Worm (Caenorhabditis elegans) whole organism, L1 larva: ENCODE results near the gene F21C10.7.

Experiments
- C16A3.4 ChIP-seq: fragments of 150-350 bp; optimal IDR thresholded peaks from 2 replicates; lab custom pipeline; 2014; ENCODE audit warnings: missing biosample characterization, missing genetic modification characterization
- C34B4.2 ChIP-seq: sonication (generic microtip); optimal IDR thresholded peaks from 2 replicates; lab custom pipeline; 2017; ENCODE audit warnings: mild to moderate bottlenecking, missing genetic modification characterization, missing compliant biosample characterization
- aha-1 ChIP-seq: fragments of 150-350 bp; optimal IDR thresholded peaks from 2 replicates; lab custom pipeline; 2014; ENCODE audit warnings: missing biosample characterization, missing genetic modification characterization
- aly-2 ChIP-seq: fragments of 150-350 bp; optimal IDR thresholded peaks from 2 replicates; lab custom pipeline; 2014; ENCODE audit warnings: missing biosample characterization, missing genetic modification characterization
- ama-1 ChIP-seq: fragments of 150-350 bp; optimal IDR thresholded peaks from 2 replicates; lab custom pipeline; 2014
- ceh-63 ChIP-seq: fragments of 200-800 bp; sonication (Bioruptor generic); optimal IDR thresholded peaks from 2 replicates; lab custom pipeline; 2018; ENCODE audit warnings: mild to moderate bottlenecking, missing genetic modification characterization, missing compliant biosample characterization
- ceh-8 ChIP-seq: fragments of 200-800 bp; sonication (Bioruptor generic); optimal IDR thresholded peaks from 2 replicates; lab custom pipeline; 2018; ENCODE audit warnings: mild to moderate bottlenecking, missing genetic modification characterization, moderate library complexity, missing compliant biosample characterization
- ceh-88 ChIP-seq: fragments of 200-800 bp; sonication (Bioruptor generic); IDR thresholded peaks from 2 replicates; pipeline ENCODE4 v1.3.6; 2022; ENCODE audit warnings: missing genetic modification characterization, missing compliant biosample characterization
- ces-1 ChIP-seq: fragments of 150-350 bp; optimal IDR thresholded peaks from 2 replicates; lab custom pipeline; 2014; ENCODE audit warnings: missing biosample characterization, missing genetic modification reagents, missing genetic modification characterization
- efl-1 ChIP-seq, 4 experiments: fragments of 150-350 bp; optimal IDR thresholded peaks in 3 of 4; peaks in 1 of 4; 1 replicate in 1 of 4; 2 replicates in 3 of 4; lab custom pipeline; 2014; ENCODE audit warnings: missing biosample characterization in 2 of 4, missing genetic modification characterization in 2 of 4, missing genetic modification reagents in 2 of 4
- egl-13 ChIP-seq: sonication (generic microtip); optimal IDR thresholded peaks from 2 replicates; lab custom pipeline; 2016; ENCODE audit warnings: missing genotype, missing genetic modification reagents, missing genetic modification characterization, missing compliant biosample characterization
- egl-27 ChIP-seq, 2 experiments: fragments of 150-350 bp in 1 of 2; sonication (generic microtip); optimal IDR thresholded peaks; 3 replicates each; lab custom pipeline; 2017 to 2018; ENCODE audit warnings: missing biosample characterization in 2 of 2, missing genetic modification characterization in 2 of 2, missing genetic modification reagents in 2 of 2
- elt-2 ChIP-seq: sonication (generic microtip); optimal IDR thresholded peaks from 2 replicates; lab custom pipeline; 2016; ENCODE audit warnings: missing genetic modification characterization, mild to moderate bottlenecking, inconsistent platforms, missing compliant biosample characterization, missing genetic modification reagents
- elt-3 ChIP-seq, 6 experiments: fragments of 150-350 bp in 1 of 6; sonication (generic microtip); optimal IDR thresholded peaks; 2 replicates each; lab custom pipeline; 2017 to 2018; ENCODE audit warnings: missing biosample characterization in 6 of 6, missing genetic modification characterization in 6 of 6, inconsistent platforms in 1 of 6
- grh-1 ChIP-seq: fragments of 200-800 bp; sonication (Bioruptor generic); IDR thresholded peaks from 2 replicates; pipeline ENCODE4 v1.3.6; 2022; ENCODE audit warnings: missing genetic modification reagents, missing genetic modification characterization, missing compliant biosample characterization
- hlh-17 ChIP-seq: fragments of 200-800 bp; sonication (Bioruptor generic); optimal IDR thresholded peaks from 2 replicates; lab custom pipeline; 2018; ENCODE audit warnings: missing genetic modification characterization, mild to moderate bottlenecking, missing compliant biosample characterization, moderate library complexity, borderline replicate concordance
- hlh-4 ChIP-seq: sonication (generic microtip); optimal IDR thresholded peaks from 2 replicates; lab custom pipeline; 2016; ENCODE audit warnings: mild to moderate bottlenecking, missing genetic modification characterization, missing compliant biosample characterization
- irx-1 ChIP-seq: sonication (generic microtip); optimal IDR thresholded peaks from 2 replicates; lab custom pipeline; 2016; ENCODE audit warnings: missing genetic modification characterization, missing compliant biosample characterization
- lin-14 ChIP-seq: fragments of 200-800 bp; sonication (Bioruptor generic); optimal IDR thresholded peaks from 2 replicates; lab custom pipeline; 2018; ENCODE audit warnings: mild to moderate bottlenecking, missing genetic modification characterization, moderate library complexity, missing compliant biosample characterization
- lin-35 ChIP-seq, 2 experiments: fragments of 150-350 bp; optimal IDR thresholded peaks; 2 replicates each; lab custom pipeline; 2014; ENCODE audit warnings: missing biosample characterization in 2 of 2, missing genetic modification characterization in 2 of 2, missing genetic modification reagents in 2 of 2
- lir-3 ChIP-seq: sonication (generic microtip); optimal IDR thresholded peaks from 2 replicates; lab custom pipeline; 2016; ENCODE audit warnings: mild to moderate bottlenecking, missing genetic modification characterization, moderate library complexity, missing compliant biosample characterization; ENCODE audit not compliant: poor library complexity
- mdl-1 ChIP-seq, 2 experiments: fragments of 150-350 bp; optimal IDR thresholded peaks; 2 replicates each; lab custom pipeline; 2014 to 2017; ENCODE audit warnings: missing biosample characterization in 2 of 2, missing genetic modification characterization in 2 of 2, inconsistent platforms in 1 of 2
- nhr-19 ChIP-seq: fragments of 200-800 bp; sonication (Bioruptor generic); conservative IDR thresholded peaks from 2 replicates; pipeline ENCODE4 v1.3.6; 2022; ENCODE audit warnings: missing genetic modification characterization, missing compliant biosample characterization
- nhr-20 ChIP-seq: sonication (generic microtip); optimal IDR thresholded peaks from 2 replicates; lab custom pipeline; 2016; ENCODE audit warnings: mild to moderate bottlenecking, missing genetic modification characterization, missing compliant biosample characterization
- nhr-28 ChIP-seq: fragments of 150-350 bp; optimal IDR thresholded peaks from 2 replicates; lab custom pipeline; 2014; ENCODE audit warnings: missing biosample characterization, missing genetic modification characterization
- nhr-71 ChIP-seq: sonication (generic microtip); optimal IDR thresholded peaks from 2 replicates; lab custom pipeline; 2016; ENCODE audit warnings: mild to moderate bottlenecking, missing genetic modification characterization, moderate library complexity, missing compliant biosample characterization
- nhr-77 ChIP-seq: fragments of 150-350 bp; optimal IDR thresholded peaks from 2 replicates; lab custom pipeline; 2014; ENCODE audit warnings: missing biosample characterization, missing genetic modification characterization
- nhr-85 ChIP-seq: sonication (generic microtip); peaks from one replicate; lab custom pipeline; 2016; ENCODE audit warnings: missing genetic modification characterization, inconsistent platforms, missing compliant biosample characterization
- nhr-90 ChIP-seq: sonication (generic microtip); optimal IDR thresholded peaks from 2 replicates; lab custom pipeline; 2016; ENCODE audit warnings: mild to moderate bottlenecking, missing genetic modification characterization, missing compliant biosample characterization; ENCODE audit not compliant: poor library complexity
- pax-3 ChIP-seq: fragments of 200-800 bp; sonication (Bioruptor generic); optimal IDR thresholded peaks from 2 replicates; lab custom pipeline; 2018; ENCODE audit warnings: mild to moderate bottlenecking, missing genetic modification characterization, moderate library complexity, missing compliant biosample characterization
- rnt-1 ChIP-seq: sonication (generic microtip); optimal IDR thresholded peaks from 2 replicates; lab custom pipeline; 2016; ENCODE audit warnings: mild to moderate bottlenecking, missing genetic modification characterization, moderate library complexity, missing compliant biosample characterization
- snpc-4 ChIP-seq: fragments of 150-350 bp; optimal IDR thresholded peaks from 2 replicates; lab custom pipeline; 2014; ENCODE audit warnings: missing biosample characterization, missing genetic modification characterization
- snu-23 ChIP-seq: sonication (generic microtip); optimal IDR thresholded peaks from 2 replicates; lab custom pipeline; 2016; ENCODE audit warnings: missing genetic modification characterization, missing compliant biosample characterization
- sox-4 ChIP-seq: sonication (generic microtip); optimal IDR thresholded peaks from 2 replicates; lab custom pipeline; 2016; ENCODE audit warnings: missing genetic modification characterization, missing compliant biosample characterization
- sptf-1 ChIP-seq: fragments of 150-350 bp; optimal IDR thresholded peaks from 2 replicates; lab custom pipeline; 2014; ENCODE audit warnings: missing biosample characterization, missing genetic modification characterization
- sup-37 ChIP-seq: fragments of 200-800 bp; sonication (Bioruptor generic); optimal IDR thresholded peaks from 2 replicates; lab custom pipeline; 2018; ENCODE audit warnings: mild to moderate bottlenecking, missing genetic modification characterization, missing compliant biosample characterization
- tlp-1 ChIP-seq: fragments of 150-350 bp; optimal IDR thresholded peaks from 2 replicates; lab custom pipeline; 2014; ENCODE audit warnings: missing biosample characterization, missing genetic modification characterization
- unc-130 ChIP-seq: fragments of 150-350 bp; optimal IDR thresholded peaks from 2 replicates; lab custom pipeline; 2017; ENCODE audit warnings: missing biosample characterization, missing genetic modification characterization, inconsistent platforms
- unc-86 ChIP-seq: sonication (generic microtip); optimal IDR thresholded peaks from 2 replicates; lab custom pipeline; 2016; ENCODE audit warnings: missing genetic modification characterization, missing compliant biosample characterization
- zag-1 ChIP-seq: fragments of 150-350 bp; optimal IDR thresholded peaks from 2 replicates; lab custom pipeline; 2014; ENCODE audit warnings: missing biosample characterization, missing genetic modification characterization
- zip-4 ChIP-seq: fragments of 200-800 bp; sonication (Bioruptor generic); optimal IDR thresholded peaks from 2 replicates; lab custom pipeline; 2018; ENCODE audit warnings: mild to moderate bottlenecking, missing genetic modification characterization, moderate library complexity, missing compliant biosample characterization

F21C10.7 gene

ce11 chrV:9095613-9096317 lies 16.8 kb upstream of the F21C10.7 start, which contains the start of gene F21C10.10 (continued):
- TF ChIP-seq mdl-1 (tag; optimal IDR thresholded peaks at IDR 0.05; lab: Kevin White, UChicago) (peak in 1 of 2 experiments; percentile 98), aly-2 (tag; lab: Kevin White, UChicago) (no peak), efl-1 (optimal IDR thresholded peaks at IDR 0.05; lab: Kevin White, UChicago) (peak; percentile 46 to 51), efl-1 (GFP tag; optimal IDR thresholded peaks at IDR 0.05 in 1 of 2; lab: Kevin White, UChicago) (peak; percentile 28 to 95), unc-130 (tag; lab: Kevin White, UChicago) (peak; percentile 9), elt-3 (tag; optimal IDR thresholded peaks at IDR 0.05; lab: Kevin White, UChicago) (peak in 3 of 6 experiments; percentile 59 to 91 (median 81)), irx-1 (peak; percentile 69), C34B4.2 (no peak), rnt-1 (tag; lab: Kevin White, UChicago) (peak; percentile 67), pax-3 (tag; lab: Kevin White, UChicago) (peak; percentile 16), egl-27 (tag; optimal IDR thresholded peaks at IDR 0.05; lab: Kevin White, UChicago) (peak; percentile 33 to 39)

ce11 chrV:9096674-9097073 lies 15.9 kb upstream of the F21C10.7 start:
- TF ChIP-seq nhr-85 (tag; lab: Kevin White, UChicago) (peak; percentile 59), ama-1 (peak; percentile 18), hlh-17 (GFP tag; lab: Kevin White, UChicago) (no peak), efl-1 (optimal IDR thresholded peaks at IDR 0.05; lab: Kevin White, UChicago) (no peak), efl-1 (GFP tag; optimal IDR thresholded peaks at IDR 0.05 in 1 of 2; lab: Kevin White, UChicago) (peak in 1 of 2 experiments; percentile 72), nhr-20 (tag; lab: Kevin White, UChicago) (peak; percentile 15), nhr-28 (tag; lab: Kevin White, UChicago) (no peak), ceh-63 (no peak), lin-14 (GFP tag; lab: Kevin White, UChicago) (peak; percentile 14), C16A3.4 (tag; lab: Kevin White, UChicago) (peak; percentile 1), grh-1 (GFP tag; lab: Robert Waterston, UW) (no peak), lin-35 (GFP tag; optimal IDR thresholded peaks at IDR 0.05; lab: Kevin White, UChicago) (peak in 1 of 2 experiments; percentile 2)
- TF ChIP-seq, all 84 proteins: peak for 7

ce11 chrV:9097213-9097612 lies 15.4 kb upstream of the F21C10.7 start:
- TF ChIP-seq rnt-1 (tag; lab: Kevin White, UChicago) (no peak), mdl-1 (tag; optimal IDR thresholded peaks at IDR 0.05; lab: Kevin White, UChicago) (no peak), zag-1 (tag; lab: Kevin White, UChicago) (no peak), hlh-17 (GFP tag; lab: Kevin White, UChicago) (no peak), sptf-1 (no peak), sup-37 (GFP tag; lab: Kevin White, UChicago) (no peak), egl-13 (no peak), lin-35 (GFP tag; optimal IDR thresholded peaks at IDR 0.05; lab: Kevin White, UChicago) (peak in 1 of 2 experiments; percentile 24), elt-2 (peak; percentile 9), zip-4 (GFP tag; lab: Kevin White, UChicago) (no peak), lir-3 (peak; percentile 44), ceh-88 (0 out of 2 replicates have a peak, but pooled peaks have one; percentile 19)
- TF ChIP-seq, all 84 proteins: peak for 4

- TF ChIP-seq irx-1 (no peak), aha-1 (tag; lab: Kevin White, UChicago) (no peak), nhr-71 (tag; lab: Kevin White, UChicago) (peak; percentile 50), hlh-4 (tag; lab: Kevin White, UChicago) (no peak), sox-4 (tag; lab: Kevin White, UChicago) (no peak), snu-23 (GFP tag; lab: Kevin White, UChicago) (peak; percentile 7), snpc-4 (tag; lab: Kevin White, UChicago) (no peak), nhr-85 (tag; lab: Kevin White, UChicago) (peak; percentile 80), lin-35 (GFP tag; optimal IDR thresholded peaks at IDR 0.05; lab: Kevin White, UChicago) (peak in 1 of 2 experiments; percentile 50), mdl-1 (tag; optimal IDR thresholded peaks at IDR 0.05; lab: Kevin White, UChicago) (peak in 1 of 2 experiments; percentile 16), efl-1 (optimal IDR thresholded peaks at IDR 0.05; lab: Kevin White, UChicago) (no peak), efl-1 (GFP tag; optimal IDR thresholded peaks at IDR 0.05 in 1 of 2; lab: Kevin White, UChicago) (peak in 1 of 2 experiments; percentile 53), egl-13 (no peak), ces-1 (GFP tag; lab: Kevin White, UChicago) (no peak), nhr-90 (tag; lab: Kevin White, UChicago) (peak; percentile 23), nhr-77 (tag; lab: Kevin White, UChicago) (no peak), unc-86 (no peak), tlp-1 (tag; lab: Kevin White, UChicago) (no peak), nhr-20 (tag; lab: Kevin White, UChicago) (peak; percentile 57), nhr-19 (GFP tag; lab: Robert Waterston, UW) (peak; percentile 58), elt-3 (tag; optimal IDR thresholded peaks at IDR 0.05; lab: Kevin White, UChicago) (peak in 1 of 6 experiments; percentile 8), ceh-8 (GFP tag; lab: Kevin White, UChicago) (no peak)
Measured at ce11 chrV:9098280-9098973, 14.1 kb upstream of the F21C10.7 start, which contains the start of gene F21C10.9. Gene F21C10.9 (minus strand): TSS chrV:9098696.
